Worm (Caenorhabditis elegans): ENCODE measurements around the gene gcy-21.

The gcy-21 gene

ce11 chrII:2710919-2711318 lies 51.5 kb downstream of the gcy-21 start, which contains the start of gene T05A8.2:
TSS of gene T05A8.2 (minus strand) at chrII:2711019.
- TF ChIP-seq unc-120 (tag; optimal IDR thresholded peaks at IDR 0.05; ENCODE audit: poor library complexity, severe bottlenecking) (no peak), hlh-1 (tag; optimal IDR thresholded peaks at IDR 0.05) (no peak), snpc-4 (tag; optimal IDR thresholded peaks at IDR 0.05) (no peak), nhr-76 (tag; optimal IDR thresholded peaks at IDR 0.05) (no peak), elt-3 (tag; optimal IDR thresholded peaks at IDR 0.05) (no peak), ham-2 (GFP tag; optimal IDR thresholded peaks at IDR 0.05) (no peak), mep-1 (tag; optimal IDR thresholded peaks at IDR 0.05) (no peak)

Data from whole organism, mixed stage, embryonic.